In genomic region chr3R:14749077-14749798, dm6 we compare ENCODE assay signal across 5 fruit fly cellular contexts.
TF ChIP-seq lines count a peak whose summit lies in the region.

No protein-coding gene starts in this region.

- peak; percentile 8 for TF ChIP-seq CTCF in whole organism, embryonic (GFP tag; optimal IDR thresholded peaks at IDR 0.05; lab: Kevin White, UChicago)

TF ChIP-seq in whole organism, adult, 20 proteins besides CTCF, POLR2A, EP300 and RAD21 (continues in another document):
- TF ChIP-seq toe (GFP tag; optimal IDR thresholded peaks at IDR 0.05; lab: Kevin White, UChicago) (no peak), bab1 (GFP tag; optimal IDR thresholded peaks at IDR 0.05; lab: Kevin White, UChicago) (peak; percentile 68), cic (GFP tag; optimal IDR thresholded peaks at IDR 0.05; lab: Kevin White, UChicago) (peak; percentile 91), Mnt (GFP tag; optimal IDR thresholded peaks at IDR 0.05; lab: Kevin White, UChicago) (peak; percentile 90), Crg-1 (GFP tag; optimal IDR thresholded peaks at IDR 0.05; lab: Kevin White, UChicago) (peak; percentile 53), CG12768 (GFP tag; optimal IDR thresholded peaks at IDR 0.05; lab: Kevin White, UChicago) (peak; percentile 65), tj (GFP tag; optimal IDR thresholded peaks at IDR 0.05; lab: Kevin White, UChicago) (peak; percentile 69), cnc (optimal IDR thresholded peaks at IDR 0.05; lab: Kevin White, UChicago) (no peak), Hr96 (GFP tag; optimal IDR thresholded peaks at IDR 0.05; lab: Kevin White, UChicago) (peak; percentile 23), ovo (GFP tag; optimal IDR thresholded peaks at IDR 0.05; lab: Kevin White, UChicago) (peak; percentile 65), CG1620 (GFP tag; optimal IDR thresholded peaks at IDR 0.05; lab: Kevin White, UChicago) (no peak), Clk (GFP tag; optimal IDR thresholded peaks at IDR 0.05; lab: Kevin White, UChicago) (peak; percentile 29), CG7045 (GFP tag; optimal IDR thresholded peaks at IDR 0.05; lab: Kevin White, UChicago) (peak; percentile 64), CG7101 (tag; optimal IDR thresholded peaks at IDR 0.05; lab: Kevin White, UChicago) (peak; percentile 73), CG11617 (GFP tag; optimal IDR thresholded peaks at IDR 0.05; lab: Kevin White, UChicago) (peak; percentile 80), kay (GFP tag; lab: Kevin White, UChicago; ENCODE audit: borderline replicate concordance) (peak; percentile 99), CG14711 (tag; optimal IDR thresholded peaks at IDR 0.05; lab: Kevin White, UChicago) (peak; percentile 61), CG5204 (GFP tag; optimal IDR thresholded peaks at IDR 0.05; lab: Kevin White, UChicago) (peak; percentile 6)

TF ChIP-seq in whole organism, embryonic, 481 proteins besides CTCF, POLR2A, EP300 and RAD21 (continues in another document):
- TF ChIP-seq NfI (GFP tag; optimal IDR thresholded peaks at IDR 0.05; lab: Kevin White, UChicago), result peak; percentile 64
- peak; percentile 90 for TF ChIP-seq ci (GFP tag; IDR thresholded peaks at IDR 0.05; lab: Robert Waterston, UW)
- TF ChIP-seq trh (GFP tag; optimal IDR thresholded peaks at IDR 0.05; lab: Kevin White, UChicago), result no peak
- no peak for TF ChIP-seq Rx (GFP tag; IDR thresholded peaks at IDR 0.05; lab: Robert Waterston, UW)
- TF ChIP-seq Doc3 (GFP tag; IDR thresholded peaks at IDR 0.05; lab: Robert Waterston, UW; ENCODE audit: partially characterized antibody), result no peak
- no peak for TF ChIP-seq CG30431 (GFP tag; optimal IDR thresholded peaks at IDR 0.05; lab: Kevin White, UChicago)
- TF ChIP-seq Lhr (GFP tag; optimal IDR thresholded peaks at IDR 0.05; lab: Kevin White, UChicago), result peak; percentile 21
- TF ChIP-seq fd64A (GFP tag; optimal IDR thresholded peaks at IDR 0.05; lab: Kevin White, UChicago), result peak; percentile 84
- TF ChIP-seq danr (GFP tag; IDR thresholded peaks at IDR 0.05; lab: Robert Waterston, UW), result no peak
- TF ChIP-seq ab (GFP tag; optimal IDR thresholded peaks at IDR 0.05; lab: Kevin White, UChicago), result no peak
- TF ChIP-seq Jarid2 (GFP tag; optimal IDR thresholded peaks at IDR 0.05; lab: Kevin White, UChicago), result peak; percentile 100
- TF ChIP-seq gfzf (GFP tag; optimal IDR thresholded peaks at IDR 0.05; lab: Kevin White, UChicago), result no peak
- TF ChIP-seq seq (GFP tag; IDR thresholded peaks at IDR 0.05; lab: Robert Waterston, UW), result peak; percentile 64; the same call in 1 of the 2 replicates
- peak; percentile 75; the same call in 2 of the 3 replicates for TF ChIP-seq mld (GFP tag; IDR thresholded peaks at IDR 0.05; lab: Robert Waterston, UW; ENCODE audit: partially characterized antibody)
- TF ChIP-seq CG3847 (GFP tag; IDR thresholded peaks at IDR 0.05; lab: Robert Waterston, UW), result no peak
- TF ChIP-seq CG13624 (GFP tag; optimal IDR thresholded peaks at IDR 0.05; lab: Kevin White, UChicago), result peak; percentile 48
- peak; percentile 89 for TF ChIP-seq CG3281 (GFP tag; optimal IDR thresholded peaks at IDR 0.05; lab: Kevin White, UChicago)
- TF ChIP-seq stc (GFP tag; IDR thresholded peaks at IDR 0.05; lab: Robert Waterston, UW), result peak; percentile 69; the same call in 1 of the 2 replicates

TF ChIP-seq in whole organism, prepupa, 60 proteins besides CTCF, POLR2A, EP300 and RAD21 (continues in another document):
- TF ChIP-seq net (GFP tag; optimal IDR thresholded peaks at IDR 0.05; lab: Kevin White, UChicago), result peak; percentile 37
- peak; percentile 73 to 82 for TF ChIP-seq ss (GFP tag; optimal IDR thresholded peaks at IDR 0.05; lab: Kevin White, UChicago)
- TF ChIP-seq topi (GFP tag; optimal IDR thresholded peaks at IDR 0.05; lab: Kevin White, UChicago), result peak; percentile 61
- no peak; the same call in 2 of the 3 replicates for TF ChIP-seq eg (GFP tag; IDR thresholded peaks at IDR 0.05; lab: Robert Waterston, UW)
- TF ChIP-seq CG3032 (tag; optimal IDR thresholded peaks at IDR 0.05; lab: Kevin White, UChicago), result peak; percentile 44
- TF ChIP-seq vri (GFP tag; optimal IDR thresholded peaks at IDR 0.05; lab: Kevin White, UChicago), result peak; percentile 74
- TF ChIP-seq Sox14 (GFP tag; optimal IDR thresholded peaks at IDR 0.05; lab: Kevin White, UChicago), result peak; percentile 79
- TF ChIP-seq OdsH (GFP tag; optimal IDR thresholded peaks at IDR 0.05; lab: Kevin White, UChicago), result no peak
- TF ChIP-seq CG9139 (GFP tag; optimal IDR thresholded peaks at IDR 0.05; lab: Kevin White, UChicago), result peak; percentile 82
- peak; percentile 97 for TF ChIP-seq fkh (GFP tag; optimal IDR thresholded peaks at IDR 0.05; lab: Kevin White, UChicago)
- TF ChIP-seq CG11762 (GFP tag; optimal IDR thresholded peaks at IDR 0.05; lab: Kevin White, UChicago; ENCODE audit: insufficient read depth), result peak; percentile 26
- TF ChIP-seq fd59A (GFP tag; optimal IDR thresholded peaks at IDR 0.05; lab: Kevin White, UChicago), result no peak
- peak; percentile 68 for TF ChIP-seq Eip75B (GFP tag; optimal IDR thresholded peaks at IDR 0.05; lab: Kevin White, UChicago)
- peak; percentile 35 for TF ChIP-seq fd85E (GFP tag; optimal IDR thresholded peaks at IDR 0.05; lab: Kevin White, UChicago)
- TF ChIP-seq esn (GFP tag; optimal IDR thresholded peaks at IDR 0.05; lab: Kevin White, UChicago), result peak; percentile 50
- peak; percentile 56 for TF ChIP-seq CG3919 (GFP tag; optimal IDR thresholded peaks at IDR 0.05; lab: Kevin White, UChicago)
- TF ChIP-seq Gug (GFP tag; IDR thresholded peaks at IDR 0.05; lab: Robert Waterston, UW), result no peak
- TF ChIP-seq acj6 (GFP tag; optimal IDR thresholded peaks at IDR 0.05; lab: Kevin White, UChicago), result peak; percentile 30
- no peak for TF ChIP-seq CG31627 (GFP tag; optimal IDR thresholded peaks at IDR 0.05; lab: Kevin White, UChicago)

TF ChIP-seq in whole organism, pupa, 21 proteins besides CTCF, POLR2A, EP300 and RAD21:
- peak; percentile 77 for TF ChIP-seq gl (tag; optimal IDR thresholded peaks at IDR 0.05; lab: Kevin White, UChicago)
- peak; percentile 82 for TF ChIP-seq CG4496 (GFP tag; IDR thresholded peaks at IDR 0.05; lab: Robert Waterston, UW)
- peak; percentile 69 for TF ChIP-seq Pif1B (GFP tag; optimal IDR thresholded peaks at IDR 0.05; lab: Kevin White, UChicago)
- TF ChIP-seq CG9948 (tag; optimal IDR thresholded peaks at IDR 0.05; lab: Kevin White, UChicago), result peak; percentile 36
- peak; percentile 53 for TF ChIP-seq CG8159 (tag; optimal IDR thresholded peaks at IDR 0.05; lab: Kevin White, UChicago)
- peak; percentile 83 for TF ChIP-seq EcR (GFP tag; optimal IDR thresholded peaks at IDR 0.05; lab: Kevin White, UChicago)
- peak; percentile 50 for TF ChIP-seq Snoo (tag; optimal IDR thresholded peaks at IDR 0.05; lab: Kevin White, UChicago)
- peak; percentile 65; the same call in 1 of the 2 replicates for TF ChIP-seq Ets98B (GFP tag; IDR thresholded peaks at IDR 0.05; lab: Robert Waterston, UW)
- no peak for TF ChIP-seq CG8301 (tag; optimal IDR thresholded peaks at IDR 0.05; lab: Kevin White, UChicago)
- no peak for TF ChIP-seq rn (GFP tag; IDR thresholded peaks at IDR 0.05; lab: Robert Waterston, UW)
- TF ChIP-seq CG34367 (tag; optimal IDR thresholded peaks at IDR 0.05; lab: Kevin White, UChicago), result peak; percentile 62
- peak; percentile 37 for TF ChIP-seq CG17806 (tag; optimal IDR thresholded peaks at IDR 0.05; lab: Kevin White, UChicago)
- peak; percentile 47 for TF ChIP-seq CG13204 (GFP tag; optimal IDR thresholded peaks at IDR 0.05; lab: Kevin White, UChicago)
- peak; percentile 59; the same call in 1 of the 2 replicates for TF ChIP-seq CG12605 (GFP tag; IDR thresholded peaks at IDR 0.05; lab: Robert Waterston, UW)
- TF ChIP-seq CG10348 (GFP tag; IDR thresholded peaks at IDR 0.05; lab: Robert Waterston, UW), result no peak
- TF ChIP-seq CG14655 (GFP tag; optimal IDR thresholded peaks at IDR 0.05; lab: Kevin White, UChicago), result peak; percentile 20
- peak; percentile 32 for TF ChIP-seq D1 (tag; optimal IDR thresholded peaks at IDR 0.05; lab: Kevin White, UChicago)
- peak; percentile 60 for TF ChIP-seq CG15710 (tag; optimal IDR thresholded peaks at IDR 0.05; lab: Kevin White, UChicago)
- peak; percentile 53; the same call in 1 of the 2 replicates for TF ChIP-seq CG32121 (GFP tag; IDR thresholded peaks at IDR 0.05; lab: Robert Waterston, UW)
- no peak for TF ChIP-seq fd96Ca (GFP tag; IDR thresholded peaks at IDR 0.05; lab: Robert Waterston, UW)
- TF ChIP-seq Pif1A (GFP tag; optimal IDR thresholded peaks at IDR 0.05; lab: Kevin White, UChicago), result peak; percentile 70

TF ChIP-seq in whole organism, wandering third instar larva, 38 proteins besides CTCF, POLR2A, EP300 and RAD21 (continues in another document):
- peak; percentile 93 to 94 for TF ChIP-seq dl (GFP tag; optimal IDR thresholded peaks at IDR 0.05; lab: Kevin White, UChicago; ENCODE audit: insufficient read depth in 1 of 2, partially characterized antibody in 2 of 2)
- TF ChIP-seq fru (GFP tag; optimal IDR thresholded peaks at IDR 0.05; lab: Kevin White, UChicago), result peak; percentile 59
- TF ChIP-seq Hr78 (GFP tag; optimal IDR thresholded peaks at IDR 0.05; lab: Kevin White, UChicago), result no peak
- peak; percentile 23 for TF ChIP-seq ey (GFP tag; optimal IDR thresholded peaks at IDR 0.05; lab: Kevin White, UChicago)
- TF ChIP-seq HLH106 (tag; optimal IDR thresholded peaks at IDR 0.05; lab: Kevin White, UChicago), result peak; percentile 3
- TF ChIP-seq N (GFP tag; optimal IDR thresholded peaks at IDR 0.05; lab: Kevin White, UChicago), result no peak
- peak; percentile 33 for TF ChIP-seq brk (GFP tag; optimal IDR thresholded peaks at IDR 0.05; lab: Kevin White, UChicago)
- TF ChIP-seq foxo (GFP tag; optimal IDR thresholded peaks at IDR 0.05; lab: Kevin White, UChicago), result peak in 1 of 2 experiments; percentile 42
- peak; percentile 2 for TF ChIP-seq sage (GFP tag; optimal IDR thresholded peaks at IDR 0.05; lab: Kevin White, UChicago)
- no peak for TF ChIP-seq GATAd (GFP tag; optimal IDR thresholded peaks at IDR 0.05; lab: Kevin White, UChicago)
- TF ChIP-seq sv (GFP tag; optimal IDR thresholded peaks at IDR 0.05; lab: Kevin White, UChicago), result peak; percentile 26
- TF ChIP-seq Mio (GFP tag; optimal IDR thresholded peaks at IDR 0.05; lab: Kevin White, UChicago), result no peak
- peak; percentile 73 for TF ChIP-seq Jra (GFP tag; optimal IDR thresholded peaks at IDR 0.05; lab: Kevin White, UChicago)
- TF ChIP-seq Dif (GFP tag; optimal IDR thresholded peaks at IDR 0.05; lab: Kevin White, UChicago; ENCODE audit: partially characterized antibody), result peak; percentile 94
- peak; percentile 29 for TF ChIP-seq tai (GFP tag; optimal IDR thresholded peaks at IDR 0.05; lab: Kevin White, UChicago)
- TF ChIP-seq Rel (GFP tag; optimal IDR thresholded peaks at IDR 0.05; lab: Kevin White, UChicago), result no peak
- TF ChIP-seq Rel (tag; optimal IDR thresholded peaks at IDR 0.05; lab: Kevin White, UChicago), result peak; percentile 31
- TF ChIP-seq CG32264 (GFP tag; optimal IDR thresholded peaks at IDR 0.05; lab: Kevin White, UChicago), result no peak
- peak; percentile 56 for TF ChIP-seq CG9705 (GFP tag; optimal IDR thresholded peaks at IDR 0.05; lab: Kevin White, UChicago)
- peak; percentile 44 for TF ChIP-seq psq (GFP tag; optimal IDR thresholded peaks at IDR 0.05; lab: Kevin White, UChicago)
- peak; percentile 58 for TF ChIP-seq OdsH (GFP tag; optimal IDR thresholded peaks at IDR 0.05; lab: Kevin White, UChicago)
- peak; percentile 65 for TF ChIP-seq br (GFP tag; optimal IDR thresholded peaks at IDR 0.05; lab: Kevin White, UChicago)
